Worm (Caenorhabditis elegans): ENCODE results near the gene F33G12.7.

F33G12.7 gene

ce11 chrII:5027952-5028351, 12.5 kb downstream of the F33G12.7 start:
- TF ChIP-seq elt-2 (tag; optimal IDR thresholded peaks at IDR 0.05), result no peak
- no peak for TF ChIP-seq pag-3 (tag; optimal IDR thresholded peaks at IDR 0.05; ENCODE audit: borderline replicate concordance)
- no peak for TF ChIP-seq C08G9.2 (tag; optimal IDR thresholded peaks at IDR 0.05)
- TF ChIP-seq gmeb-2 (tag; optimal IDR thresholded peaks at IDR 0.05), result no peak
- TF ChIP-seq ztf-16 (tag; optimal IDR thresholded peaks at IDR 0.05), result no peak
- TF ChIP-seq ceh-6 (GFP tag; optimal IDR thresholded peaks at IDR 0.05), result no peak
- TF ChIP-seq unc-55 (GFP tag; optimal IDR thresholded peaks at IDR 0.05), result no peak
- TF ChIP-seq hlh-13 (GFP tag; optimal IDR thresholded peaks at IDR 0.05), result no peak
- TF ChIP-seq ceh-24 (tag; optimal IDR thresholded peaks at IDR 0.05), result no peak
- TF ChIP-seq elt-4 (tag; optimal IDR thresholded peaks at IDR 0.05), result no peak
- TF ChIP-seq hlh-8 (tag; optimal IDR thresholded peaks at IDR 0.05), result no peak
- no peak for TF ChIP-seq hlh-6 (tag; optimal IDR thresholded peaks at IDR 0.05)
- no peak for TF ChIP-seq fkh-10 (GFP tag; optimal IDR thresholded peaks at IDR 0.05)
- no peak for TF ChIP-seq rnt-1 (tag; optimal IDR thresholded peaks at IDR 0.05)
- TF ChIP-seq pha-4 (tag; optimal IDR thresholded peaks at IDR 0.05), result no peak
- TF ChIP-seq fkh-6 (tag; optimal IDR thresholded peaks at IDR 0.05), result no peak

- TF ChIP-seq ama-1 (optimal IDR thresholded peaks at IDR 0.05), result no peak
- no peak for TF ChIP-seq unc-86 (tag; optimal IDR thresholded peaks at IDR 0.05)
- TF ChIP-seq nhr-11 (tag; optimal IDR thresholded peaks at IDR 0.05), result no peak
- no peak for TF ChIP-seq tbx-2 (tag; optimal IDR thresholded peaks at IDR 0.05)
- TF ChIP-seq npax-4 (tag; optimal IDR thresholded peaks at IDR 0.05), result no peak
- TF ChIP-seq eyg-1 (tag; optimal IDR thresholded peaks at IDR 0.05), result no peak
- no peak for TF ChIP-seq pha-4 (tag; optimal IDR thresholded peaks at IDR 0.05)
- TF ChIP-seq K02D7.2 (tag; optimal IDR thresholded peaks at IDR 0.05), result no peak
- no peak for TF ChIP-seq ets-4 (tag; optimal IDR thresholded peaks at IDR 0.05)
- no peak for TF ChIP-seq pros-1 (tag; optimal IDR thresholded peaks at IDR 0.05)
- TF ChIP-seq pat-9 (tag; optimal IDR thresholded peaks at IDR 0.05), result no peak
- TF ChIP-seq mec-3 (tag; optimal IDR thresholded peaks at IDR 0.05; ENCODE audit: borderline replicate concordance), result no peak
These were observed 18.1 kb downstream of the F33G12.7 start, which contains the start of the genes nsy-1 and F59A6.13 for ce11 chrII:5022381-5022855. Gene nsy-1, plus strand, starts transcription at chrII:5022757. Gene F59A6.13, plus strand, starts transcription at chrII:5022805.

DNA sequence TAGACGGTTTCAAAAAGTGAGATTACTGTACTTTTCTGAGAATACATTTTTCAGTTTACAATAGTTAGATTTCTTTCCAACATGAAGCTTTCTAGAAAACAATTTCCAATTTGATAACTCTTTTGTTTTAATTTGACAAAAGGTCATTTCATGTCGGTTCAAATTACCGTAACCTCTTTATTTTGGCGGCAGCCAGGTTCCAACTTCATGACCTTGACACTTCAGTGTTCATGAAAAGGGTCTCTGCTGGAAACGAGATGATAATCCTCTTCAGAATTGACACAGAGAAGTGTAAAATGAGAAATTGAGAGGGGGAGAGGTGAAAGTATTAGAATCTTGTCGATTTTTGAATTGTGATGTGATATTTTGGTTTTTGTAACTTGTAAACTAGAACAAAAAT, 19.0 kb downstream of the F33G12.7 start:
- TF ChIP-seq che-1 (tag; optimal IDR thresholded peaks at IDR 0.05), result no peak
- TF ChIP-seq ceh-9 (tag; optimal IDR thresholded peaks at IDR 0.05), result no peak
- no peak for TF ChIP-seq ceh-48 (tag; optimal IDR thresholded peaks at IDR 0.05)
- no peak for TF ChIP-seq ahr-1 (tag; optimal IDR thresholded peaks at IDR 0.05)
- no peak for TF ChIP-seq gmeb-2 (tag; optimal IDR thresholded peaks at IDR 0.05)
- TF ChIP-seq sox-4 (tag; optimal IDR thresholded peaks at IDR 0.05), result no peak
- no peak for TF ChIP-seq ceh-45 (GFP tag; IDR thresholded peaks at IDR 0.05)
- no peak for TF ChIP-seq unc-86 (tag; optimal IDR thresholded peaks at IDR 0.05)
- TF ChIP-seq pha-2 (tag; optimal IDR thresholded peaks at IDR 0.05), result no peak
- no peak for TF ChIP-seq pha-4 (tag; optimal IDR thresholded peaks at IDR 0.05)
- TF ChIP-seq C38D4.7 (GFP tag; optimal IDR thresholded peaks at IDR 0.05), result no peak
- TF ChIP-seq dmd-4 (tag; optimal IDR thresholded peaks at IDR 0.05; ENCODE audit: borderline replicate concordance), result no peak
- TF ChIP-seq dve-1 (tag; optimal IDR thresholded peaks at IDR 0.05), result no peak
- TF ChIP-seq unc-3 (GFP tag; conservative IDR thresholded peaks at IDR 0.05), result no peak
- TF ChIP-seq unc-3 (tag; optimal IDR thresholded peaks at IDR 0.05), result no peak
- TF ChIP-seq nhr-11 (tag; optimal IDR thresholded peaks at IDR 0.05), result no peak
- no peak for TF ChIP-seq K09A11.1 (tag; optimal IDR thresholded peaks at IDR 0.05; ENCODE audit: insufficient read depth)
- no peak for TF ChIP-seq rnt-1 (tag; optimal IDR thresholded peaks at IDR 0.05)
- TF ChIP-seq ttx-3 (tag; optimal IDR thresholded peaks at IDR 0.05), result no peak
- TF ChIP-seq pax-1 (tag; optimal IDR thresholded peaks at IDR 0.05), result no peak
- no peak for TF ChIP-seq hlh-6 (tag; optimal IDR thresholded peaks at IDR 0.05)
